Worm (Caenorhabditis elegans) whole organism, L1 larva: ENCODE results near the gene C25D7.16.
A peak's percentile ranks its signal among the peaks of the same experiment; 100 is the strongest.

Experiments used
- C04F5.9 ChIP-seq: sonication (generic microtip); optimal IDR thresholded peaks from 2 replicates; lab custom pipeline; 2016; ENCODE audit warnings: missing genetic modification characterization, missing compliant biosample characterization
- C16A3.4 ChIP-seq: fragments of 150-350 bp; optimal IDR thresholded peaks from 2 replicates; lab custom pipeline; 2014; ENCODE audit warnings: missing biosample characterization, missing genetic modification characterization
- C34B4.2 ChIP-seq: sonication (generic microtip); optimal IDR thresholded peaks from 2 replicates; lab custom pipeline; 2017; ENCODE audit warnings: mild to moderate bottlenecking, missing genetic modification characterization, missing compliant biosample characterization
- F16B12.6 ChIP-seq: fragments of 150-350 bp; optimal IDR thresholded peaks from 2 replicates; lab custom pipeline; 2014; ENCODE audit warnings: missing biosample characterization, missing genetic modification characterization
- Y116A8C.19 ChIP-seq: sonication (generic microtip); optimal IDR thresholded peaks from 2 replicates; lab custom pipeline; 2016; ENCODE audit warnings: missing compliant biosample characterization, missing genetic modification characterization, borderline replicate concordance
- blmp-1 ChIP-seq: fragments of 150-350 bp; optimal IDR thresholded peaks from 2 replicates; lab custom pipeline; 2014; ENCODE audit warnings: missing biosample characterization, missing genetic modification characterization
- ceh-63 ChIP-seq: fragments of 200-800 bp; sonication (Bioruptor generic); optimal IDR thresholded peaks from 2 replicates; lab custom pipeline; 2018; ENCODE audit warnings: mild to moderate bottlenecking, missing genetic modification characterization, missing compliant biosample characterization
- ceh-82 ChIP-seq, 3 experiments: fragments of 150-350 bp in 1 of 3; sonication (generic microtip) in 2 of 3; optimal IDR thresholded peaks; 2 replicates each; lab custom pipeline; 2014 to 2017; ENCODE audit warnings: missing biosample characterization in 3 of 3, missing genetic modification characterization in 3 of 3
- ceh-90 ChIP-seq: sonication (generic microtip); optimal IDR thresholded peaks from 2 replicates; lab custom pipeline; 2016; ENCODE audit warnings: missing genetic modification characterization, missing compliant biosample characterization
- ces-1 ChIP-seq: fragments of 150-350 bp; optimal IDR thresholded peaks from 2 replicates; lab custom pipeline; 2014; ENCODE audit warnings: missing biosample characterization, missing genetic modification reagents, missing genetic modification characterization
- dpl-1 ChIP-seq, 3 experiments: fragments of 150-350 bp in 2 of 3; sonication (generic microtip) in 1 of 3; optimal IDR thresholded peaks; 2 replicates each; lab custom pipeline; 2014 to 2017; ENCODE audit warnings: missing biosample characterization in 3 of 3, missing genetic modification characterization in 3 of 3, missing genetic modification reagents in 3 of 3
- efl-1 ChIP-seq, 4 experiments: fragments of 150-350 bp; optimal IDR thresholded peaks in 3 of 4; peaks in 1 of 4; 1 replicate in 1 of 4; 2 replicates in 3 of 4; lab custom pipeline; 2014; ENCODE audit warnings: missing biosample characterization in 2 of 4, missing genetic modification characterization in 2 of 4, missing genetic modification reagents in 2 of 4
- efl-3 ChIP-seq: fragments of 200-800 bp; sonication (Bioruptor generic); optimal IDR thresholded peaks from 2 replicates; lab custom pipeline; 2018; ENCODE audit warnings: mild to moderate bottlenecking, missing genetic modification characterization, missing compliant biosample characterization
- egl-13 ChIP-seq: sonication (generic microtip); optimal IDR thresholded peaks from 2 replicates; lab custom pipeline; 2016; ENCODE audit warnings: missing genotype, missing genetic modification reagents, missing genetic modification characterization, missing compliant biosample characterization
- elt-3 ChIP-seq, 6 experiments: fragments of 150-350 bp in 1 of 6; sonication (generic microtip); optimal IDR thresholded peaks; 2 replicates each; lab custom pipeline; 2017 to 2018; ENCODE audit warnings: missing biosample characterization in 6 of 6, missing genetic modification characterization in 6 of 6, inconsistent platforms in 1 of 6
- fkh-10 ChIP-seq: sonication (generic microtip); optimal IDR thresholded peaks from 2 replicates; lab custom pipeline; 2017; ENCODE audit warnings: missing biosample characterization, missing genetic modification reagents, missing genetic modification characterization
- fkh-4 ChIP-seq: sonication (generic microtip); optimal IDR thresholded peaks from 2 replicates; lab custom pipeline; 2016; ENCODE audit warnings: missing compliant biosample characterization, missing genetic modification characterization, borderline replicate concordance
- fos-1 ChIP-seq: fragments of 150-350 bp; optimal IDR thresholded peaks from 2 replicates; lab custom pipeline; 2014; ENCODE audit warnings: missing biosample characterization, missing genetic modification characterization
- hlh-17 ChIP-seq: fragments of 200-800 bp; sonication (Bioruptor generic); optimal IDR thresholded peaks from 2 replicates; lab custom pipeline; 2018; ENCODE audit warnings: missing genetic modification characterization, mild to moderate bottlenecking, missing compliant biosample characterization, moderate library complexity, borderline replicate concordance
- hlh-4 ChIP-seq: sonication (generic microtip); optimal IDR thresholded peaks from 2 replicates; lab custom pipeline; 2016; ENCODE audit warnings: mild to moderate bottlenecking, missing genetic modification characterization, missing compliant biosample characterization
- irx-1 ChIP-seq: sonication (generic microtip); optimal IDR thresholded peaks from 2 replicates; lab custom pipeline; 2016; ENCODE audit warnings: missing genetic modification characterization, missing compliant biosample characterization
- isw-1 ChIP-seq: fragments of 200-800 bp; sonication (Bioruptor generic); IDR thresholded peaks from 2 replicates; pipeline ENCODE4 v1.3.6; 2022; ENCODE audit warnings: missing genetic modification characterization, missing compliant biosample characterization
- jun-1 ChIP-seq: fragments of 150-350 bp; optimal IDR thresholded peaks from 2 replicates; lab custom pipeline; 2014; ENCODE audit warnings: missing biosample characterization, missing genetic modification reagents, missing genetic modification characterization
- lin-13 ChIP-seq: fragments of 150-350 bp; optimal IDR thresholded peaks from 2 replicates; lab custom pipeline; 2014; ENCODE audit warnings: missing biosample characterization, missing genetic modification reagents, missing genetic modification characterization
- lin-14 ChIP-seq: fragments of 200-800 bp; sonication (Bioruptor generic); optimal IDR thresholded peaks from 2 replicates; lab custom pipeline; 2018; ENCODE audit warnings: mild to moderate bottlenecking, missing genetic modification characterization, moderate library complexity, missing compliant biosample characterization
- lin-35 ChIP-seq, 2 experiments: fragments of 150-350 bp; optimal IDR thresholded peaks; 2 replicates each; lab custom pipeline; 2014; ENCODE audit warnings: missing biosample characterization in 2 of 2, missing genetic modification characterization in 2 of 2, missing genetic modification reagents in 2 of 2
- lin-39 ChIP-seq: fragments of 150-350 bp; optimal IDR thresholded peaks from 2 replicates; lab custom pipeline; 2014; ENCODE audit warnings: missing biosample characterization, missing genetic modification reagents, missing genetic modification characterization
- lir-3 ChIP-seq: sonication (generic microtip); optimal IDR thresholded peaks from 2 replicates; lab custom pipeline; 2016; ENCODE audit warnings: mild to moderate bottlenecking, missing genetic modification characterization, moderate library complexity, missing compliant biosample characterization; ENCODE audit not compliant: poor library complexity
- mdl-1 ChIP-seq, 2 experiments: fragments of 150-350 bp; optimal IDR thresholded peaks; 2 replicates each; lab custom pipeline; 2014 to 2017; ENCODE audit warnings: missing biosample characterization in 2 of 2, missing genetic modification characterization in 2 of 2, inconsistent platforms in 1 of 2
- mef-2 ChIP-seq: fragments of 150-350 bp; optimal IDR thresholded peaks from 2 replicates; lab custom pipeline; 2014; ENCODE audit warnings: missing biosample characterization, missing genetic modification characterization
- mep-1 ChIP-seq: fragments of 150-350 bp; optimal IDR thresholded peaks from 2 replicates; lab custom pipeline; 2014; ENCODE audit warnings: missing biosample characterization, missing genetic modification characterization
- nhr-11 ChIP-seq: fragments of 150-350 bp; optimal IDR thresholded peaks from 2 replicates; lab custom pipeline; 2014; ENCODE audit warnings: missing biosample characterization, missing genetic modification characterization
- nhr-12 ChIP-seq: sonication (generic microtip); optimal IDR thresholded peaks from 2 replicates; lab custom pipeline; 2017; ENCODE audit warnings: missing biosample characterization, missing genetic modification characterization
- nhr-20 ChIP-seq: sonication (generic microtip); optimal IDR thresholded peaks from 2 replicates; lab custom pipeline; 2016; ENCODE audit warnings: mild to moderate bottlenecking, missing genetic modification characterization, missing compliant biosample characterization
- nhr-28 ChIP-seq: fragments of 150-350 bp; optimal IDR thresholded peaks from 2 replicates; lab custom pipeline; 2014; ENCODE audit warnings: missing biosample characterization, missing genetic modification characterization
- nhr-47 ChIP-seq: sonication (generic microtip); optimal IDR thresholded peaks from 2 replicates; lab custom pipeline; 2016; ENCODE audit warnings: mild to moderate bottlenecking, missing genetic modification characterization, moderate library complexity, missing compliant biosample characterization
- nhr-71 ChIP-seq: sonication (generic microtip); optimal IDR thresholded peaks from 2 replicates; lab custom pipeline; 2016; ENCODE audit warnings: mild to moderate bottlenecking, missing genetic modification characterization, moderate library complexity, missing compliant biosample characterization
- nhr-76 ChIP-seq: sonication (generic microtip); optimal IDR thresholded peaks from 2 replicates; lab custom pipeline; 2017; ENCODE audit warnings: missing biosample characterization, missing genetic modification characterization
- nhr-84 ChIP-seq: sonication (generic microtip); optimal IDR thresholded peaks from 2 replicates; lab custom pipeline; 2017; ENCODE audit warnings: missing biosample characterization, missing genetic modification characterization
- nhr-90 ChIP-seq: sonication (generic microtip); optimal IDR thresholded peaks from 2 replicates; lab custom pipeline; 2016; ENCODE audit warnings: mild to moderate bottlenecking, missing genetic modification characterization, missing compliant biosample characterization; ENCODE audit not compliant: poor library complexity
- pax-3 ChIP-seq: fragments of 200-800 bp; sonication (Bioruptor generic); optimal IDR thresholded peaks from 2 replicates; lab custom pipeline; 2018; ENCODE audit warnings: mild to moderate bottlenecking, missing genetic modification characterization, moderate library complexity, missing compliant biosample characterization
- skn-1 ChIP-seq: fragments of 150-350 bp; optimal IDR thresholded peaks from 2 replicates; lab custom pipeline; 2014; ENCODE audit warnings: missing biosample characterization, missing genetic modification characterization
- snpc-4 ChIP-seq: fragments of 150-350 bp; optimal IDR thresholded peaks from 2 replicates; lab custom pipeline; 2014; ENCODE audit warnings: missing biosample characterization, missing genetic modification characterization
- snu-23 ChIP-seq: sonication (generic microtip); optimal IDR thresholded peaks from 2 replicates; lab custom pipeline; 2016; ENCODE audit warnings: missing genetic modification characterization, missing compliant biosample characterization
- sptf-1 ChIP-seq: fragments of 150-350 bp; optimal IDR thresholded peaks from 2 replicates; lab custom pipeline; 2014; ENCODE audit warnings: missing biosample characterization, missing genetic modification characterization
- swsn-7 ChIP-seq: sonication (generic microtip); optimal IDR thresholded peaks from 2 replicates; lab custom pipeline; 2016; ENCODE audit warnings: missing genetic modification characterization, missing compliant biosample characterization
- unc-86 ChIP-seq: sonication (generic microtip); optimal IDR thresholded peaks from 2 replicates; lab custom pipeline; 2016; ENCODE audit warnings: missing genetic modification characterization, missing compliant biosample characterization
- vab-15 ChIP-seq: sonication (generic microtip); optimal IDR thresholded peaks from 2 replicates; lab custom pipeline; 2017; ENCODE audit warnings: missing genotype, mild to moderate bottlenecking, missing genetic modification characterization, missing compliant biosample characterization
- xbp-1 ChIP-seq: sonication (generic microtip); optimal IDR thresholded peaks from 2 replicates; lab custom pipeline; 2016; ENCODE audit warnings: missing genetic modification characterization, missing compliant biosample characterization
- zag-1 ChIP-seq: fragments of 150-350 bp; optimal IDR thresholded peaks from 2 replicates; lab custom pipeline; 2014; ENCODE audit warnings: missing biosample characterization, missing genetic modification characterization
- zip-4 ChIP-seq: fragments of 200-800 bp; sonication (Bioruptor generic); optimal IDR thresholded peaks from 2 replicates; lab custom pipeline; 2018; ENCODE audit warnings: mild to moderate bottlenecking, missing genetic modification characterization, moderate library complexity, missing compliant biosample characterization
- ztf-11 ChIP-seq, 2 experiments: sonication (generic microtip); optimal IDR thresholded peaks; 2 replicates each; lab custom pipeline; 2016 to 2017; ENCODE audit warnings: missing genetic modification characterization in 2 of 2, missing biosample characterization in 1 of 2, missing compliant biosample characterization in 1 of 2
- ztf-4 ChIP-seq: fragments of 150-350 bp; optimal IDR thresholded peaks from 2 replicates; lab custom pipeline; 2014; ENCODE audit warnings: missing biosample characterization, missing genetic modification characterization

Gene C25D7.16

ce11 chrV:15074907-15075306, 18.9 kb downstream of the C25D7.16 start (continued):
- TF ChIP-seq vab-15 (tag; lab: Kevin White, UChicago) (no peak), blmp-1 (tag; lab: Kevin White, UChicago) (no peak), lin-13 (no peak), lin-14 (GFP tag; lab: Kevin White, UChicago) (peak; percentile 68), nhr-11 (tag; lab: Kevin White, UChicago) (no peak), fos-1 (tag; lab: Kevin White, UChicago) (no peak), irx-1 (tag; lab: Kevin White, UChicago) (no peak), snpc-4 (tag; lab: Kevin White, UChicago) (no peak), nhr-71 (no peak), isw-1 (GFP tag; lab: Robert Waterston, UW) (no peak), ceh-63 (no peak), nhr-84 (no peak), C04F5.9 (tag; lab: Kevin White, UChicago) (no peak), nhr-12 (tag; lab: Kevin White, UChicago) (no peak), lir-3 (tag; lab: Kevin White, UChicago) (no peak), ceh-90 (tag; lab: Kevin White, UChicago) (no peak), efl-3 (no peak), mdl-1 (tag; optimal IDR thresholded peaks at IDR 0.05; lab: Kevin White, UChicago) (no peak), pax-3 (no peak), mef-2 (no peak), ztf-11 (tag; optimal IDR thresholded peaks at IDR 0.05; lab: Kevin White, UChicago) (no peak), fkh-4 (tag; lab: Kevin White, UChicago) (no peak), hlh-17 (GFP tag; lab: Kevin White, UChicago) (no peak), nhr-90 (tag; lab: Kevin White, UChicago) (no peak), lin-39 (no peak), zip-4 (GFP tag; lab: Kevin White, UChicago) (no peak), ceh-82 (tag; optimal IDR thresholded peaks at IDR 0.05; lab: Kevin White, UChicago) (peak in 2 of 3 experiments; percentile 16 to 48), mep-1 (tag; lab: Kevin White, UChicago) (peak; percentile 17), C16A3.4 (tag; lab: Kevin White, UChicago) (no peak), nhr-47 (tag; lab: Kevin White, UChicago) (peak; percentile 11), jun-1 (tag; lab: Kevin White, UChicago) (no peak), egl-13 (tag; lab: Kevin White, UChicago) (no peak), lin-35 (GFP tag; optimal IDR thresholded peaks at IDR 0.05; lab: Kevin White, UChicago) (peak in 1 of 2 experiments; percentile 11), nhr-20 (tag; lab: Kevin White, UChicago) (no peak), nhr-76 (no peak), ces-1 (no peak), unc-86 (no peak), nhr-28 (tag; lab: Kevin White, UChicago) (no peak), F16B12.6 (tag; lab: Kevin White, UChicago) (no peak), ztf-4 (tag; lab: Kevin White, UChicago) (no peak), C34B4.2 (tag; lab: Kevin White, UChicago) (no peak), xbp-1 (tag; lab: Kevin White, UChicago) (no peak), efl-1 (optimal IDR thresholded peaks at IDR 0.05; lab: Kevin White, UChicago) (peak; percentile 12 to 24), efl-1 (GFP tag; optimal IDR thresholded peaks at IDR 0.05 in 1 of 2; lab: Kevin White, UChicago) (peak in 1 of 2 experiments; percentile 11), skn-1 (tag; lab: Kevin White, UChicago) (no peak), sptf-1 (no peak), zag-1 (tag; lab: Kevin White, UChicago) (no peak), fkh-10 (GFP tag; lab: Kevin White, UChicago) (peak; percentile 23), elt-3 (tag; optimal IDR thresholded peaks at IDR 0.05; lab: Kevin White, UChicago) (no peak), hlh-4 (no peak), Y116A8C.19 (tag; lab: Kevin White, UChicago) (no peak), snu-23 (GFP tag; lab: Kevin White, UChicago) (no peak), dpl-1 (GFP tag; optimal IDR thresholded peaks at IDR 0.05; lab: Kevin White, UChicago) (peak in 1 of 3 experiments; percentile 7), swsn-7 (tag; lab: Kevin White, UChicago) (no peak)
